Fruit fly (Drosophila melanogaster): ENCODE measurements around the gene Ugt307A1.

- peak; percentile 16 for TF ChIP-seq CG4318 (GFP tag; optimal IDR thresholded peaks at IDR 0.05)
- no peak for TF ChIP-seq vri (GFP tag; optimal IDR thresholded peaks at IDR 0.05)
- TF ChIP-seq Lpt (GFP tag; optimal IDR thresholded peaks at IDR 0.05), result peak; percentile 23
- TF ChIP-seq CG9139 (GFP tag; optimal IDR thresholded peaks at IDR 0.05), result no peak
- TF ChIP-seq CG15336 (GFP tag; IDR thresholded peaks at IDR 0.05), result peak; percentile 27; the same call in 1 of the 2 replicates
- no peak for TF ChIP-seq CG6276 (GFP tag; optimal IDR thresholded peaks at IDR 0.05)
- TF ChIP-seq cyc (GFP tag; optimal IDR thresholded peaks at IDR 0.05), result no peak
- TF ChIP-seq CG16779 (tag; optimal IDR thresholded peaks at IDR 0.05), result no peak
- no peak for TF ChIP-seq fkh (GFP tag; optimal IDR thresholded peaks at IDR 0.05)
- no peak for TF ChIP-seq svp (GFP tag)
Measured at dm6 chr2L:7117552-7118144, 49.9 kb downstream of the Ugt307A1 start.

All from whole organism, prepupa.